Worm (Caenorhabditis elegans): ENCODE measurements around the gene str-4.

DNA sequence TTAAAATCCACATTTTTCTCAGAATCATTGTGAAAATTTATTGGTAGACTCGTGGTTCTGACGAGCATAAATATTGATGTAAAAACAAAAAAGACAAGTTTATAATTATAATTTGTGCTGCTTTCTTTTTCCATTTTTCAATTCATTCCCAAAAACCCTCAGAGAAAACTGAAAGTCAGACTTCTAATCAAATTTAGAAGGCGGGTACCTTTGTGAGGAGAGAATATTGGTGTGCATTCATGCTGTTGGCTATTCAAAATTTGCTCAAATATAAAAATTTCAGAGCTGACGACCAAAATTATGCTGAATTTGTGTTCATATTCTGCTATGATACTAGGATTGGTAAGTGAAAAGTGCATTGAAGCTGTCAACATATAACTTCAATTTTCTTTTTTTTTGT, 27.5 kb upstream of the str-4 start, which contains the start of gene srx-125:
- no peak for TF ChIP-seq tbx-8 (GFP tag; optimal IDR thresholded peaks at IDR 0.05)
- no peak for TF ChIP-seq ztf-11 (tag; optimal IDR thresholded peaks at IDR 0.05)
